Worm (Caenorhabditis elegans) whole organism, L2 larva: ENCODE results near the gene kin-4.

Experiments
- F13H6.1 ChIP-seq: sonication (generic microtip); optimal IDR thresholded peaks from 2 replicates; lab custom pipeline; 2016; ENCODE audit warnings: missing genetic modification characterization, missing compliant biosample characterization
- R02D3.7 ChIP-seq: fragments of 150-350 bp; optimal IDR thresholded peaks from 2 replicates; lab custom pipeline; 2014; ENCODE audit warnings: missing biosample characterization, missing genetic modification characterization
- ama-1 ChIP-seq: fragments of 150-350 bp; optimal IDR thresholded peaks from 2 replicates; lab custom pipeline; 2018; ENCODE audit warnings: inconsistent platforms
- lin-39 ChIP-seq: fragments of 150-350 bp; optimal IDR thresholded peaks from 2 replicates; lab custom pipeline; 2014; ENCODE audit warnings: missing biosample characterization, missing genetic modification reagents, missing genetic modification characterization
- mdl-1 ChIP-seq, 2 experiments: fragments of 150-350 bp in 1 of 2; sonication (generic microtip) in 1 of 2; optimal IDR thresholded peaks; 2 replicates each; lab custom pipeline; 2017; ENCODE audit warnings: missing biosample characterization in 2 of 2, missing genetic modification characterization in 2 of 2
- nhr-11 ChIP-seq: fragments of 150-350 bp; optimal IDR thresholded peaks from 2 replicates; lab custom pipeline; 2014; ENCODE audit warnings: missing biosample characterization, missing genetic modification characterization
- nhr-12 ChIP-seq: fragments of 150-350 bp; optimal IDR thresholded peaks from 2 replicates; lab custom pipeline; 2014; ENCODE audit warnings: missing biosample characterization, missing genetic modification characterization
- nhr-6 ChIP-seq: fragments of 150-350 bp; optimal IDR thresholded peaks from 2 replicates; lab custom pipeline; 2014; ENCODE audit warnings: missing biosample characterization, missing genetic modification characterization
- unc-55 ChIP-seq: fragments of 150-350 bp; sonication (generic microtip); optimal IDR thresholded peaks from 3 replicates; lab custom pipeline; 2014; ENCODE audit warnings: missing biosample characterization, missing genetic modification reagents, missing genetic modification characterization
- unc-62 ChIP-seq: fragments of 150-350 bp; optimal IDR thresholded peaks from 2 replicates; lab custom pipeline; 2014; ENCODE audit warnings: missing biosample characterization, missing genetic modification reagents, missing genetic modification characterization

DNA sequence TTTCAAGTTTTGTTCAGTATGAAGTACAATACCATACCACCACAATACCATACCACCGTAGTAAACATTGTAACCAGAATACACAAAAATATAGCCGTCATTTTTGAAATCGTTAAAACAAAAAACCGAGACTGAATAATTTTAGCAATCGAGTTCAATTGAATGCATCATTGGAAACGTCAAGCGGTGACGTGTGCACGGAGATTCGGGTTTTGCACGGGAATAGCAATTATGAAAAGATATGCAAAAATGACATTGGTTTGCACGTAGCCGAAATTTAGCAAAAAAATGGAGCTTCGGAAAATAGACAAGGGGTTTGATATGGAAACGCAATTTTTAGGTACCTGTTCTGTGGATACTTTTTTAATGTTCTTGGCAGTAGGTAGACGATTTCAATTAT, 10.6 kb upstream of the kin-4 start, which contains the start of gene F22B3.10:
- TF ChIP-seq nhr-6, result no peak
- no peak for TF ChIP-seq ama-1 (lab: Kevin White, UChicago)
- TF ChIP-seq mdl-1 (tag; optimal IDR thresholded peaks at IDR 0.05; lab: Kevin White, UChicago), result no peak
- no peak for TF ChIP-seq unc-62 (GFP tag; lab: Kevin White, UChicago)
- TF ChIP-seq F13H6.1 (tag; lab: Kevin White, UChicago), result no peak
- no peak for TF ChIP-seq unc-55 (GFP tag; lab: Kevin White, UChicago)
- no peak for TF ChIP-seq R02D3.7 (tag; lab: Kevin White, UChicago)
- no peak for TF ChIP-seq nhr-12 (tag; lab: Kevin White, UChicago)
- no peak for TF ChIP-seq nhr-11 (tag; lab: Kevin White, UChicago)
- no peak for TF ChIP-seq lin-39 (tag; lab: Kevin White, UChicago)
